Worm (Caenorhabditis elegans): ENCODE data around the gene Y43F8B.28.

Y43F8B.28 gene

DNA sequence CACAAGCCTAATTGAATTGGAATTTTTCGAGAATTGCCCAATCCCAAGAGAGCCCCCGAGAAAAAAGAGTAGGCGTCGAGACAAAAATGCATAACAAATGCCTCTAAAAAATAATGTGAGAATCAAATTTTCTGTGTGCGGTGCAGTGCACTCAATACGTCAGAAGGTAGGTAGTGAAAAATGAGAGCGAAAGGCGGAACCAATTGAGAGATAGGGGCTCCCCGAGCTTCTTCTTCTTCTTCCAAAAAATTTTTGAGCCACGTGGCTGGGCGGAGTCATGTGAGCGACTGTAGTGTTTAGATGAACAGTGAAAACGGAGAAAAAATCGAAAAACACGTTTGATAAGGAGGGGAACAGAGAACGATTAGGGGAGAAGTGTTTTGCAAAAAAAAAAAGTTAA lies 39.5 kb downstream of the Y43F8B.28 start (continued):
- peak; percentile 59 for TF ChIP-seq nhr-71 (tag; optimal IDR thresholded peaks at IDR 0.05)
- no peak for TF ChIP-seq ces-1 (GFP tag; optimal IDR thresholded peaks at IDR 0.05)
- TF ChIP-seq nhr-237 (tag; optimal IDR thresholded peaks at IDR 0.05), result no peak
- no peak for TF ChIP-seq swsn-7 (tag; optimal IDR thresholded peaks at IDR 0.05)
- TF ChIP-seq F16B12.6 (tag; optimal IDR thresholded peaks at IDR 0.05), result no peak
- no peak for TF ChIP-seq mab-9 (GFP tag; IDR thresholded peaks at IDR 0.05)
- no peak for TF ChIP-seq nhr-85 (tag)
- no peak for TF ChIP-seq ceh-88 (GFP tag; IDR thresholded peaks at IDR 0.05)
- TF ChIP-seq lin-13 (GFP tag; optimal IDR thresholded peaks at IDR 0.05), result no peak
- TF ChIP-seq ztf-11 (tag; optimal IDR thresholded peaks at IDR 0.05), result no peak
- no peak for TF ChIP-seq hlh-17 (GFP tag; optimal IDR thresholded peaks at IDR 0.05; ENCODE audit: borderline replicate concordance)
- TF ChIP-seq fkh-4 (tag; optimal IDR thresholded peaks at IDR 0.05; ENCODE audit: borderline replicate concordance), result no peak
- TF ChIP-seq jun-1 (tag; optimal IDR thresholded peaks at IDR 0.05), result no peak
- no peak for TF ChIP-seq snpc-4 (tag; optimal IDR thresholded peaks at IDR 0.05)
- no peak for TF ChIP-seq fkh-10 (GFP tag; optimal IDR thresholded peaks at IDR 0.05)
- TF ChIP-seq unc-62 (GFP tag; optimal IDR thresholded peaks at IDR 0.05), result no peak
- TF ChIP-seq ceh-8 (GFP tag; optimal IDR thresholded peaks at IDR 0.05), result no peak
- no peak for TF ChIP-seq unc-98 (GFP tag; IDR thresholded peaks at IDR 0.05)
- no peak for TF ChIP-seq nhr-76 (tag; optimal IDR thresholded peaks at IDR 0.05)
- TF ChIP-seq egl-13 (tag; optimal IDR thresholded peaks at IDR 0.05), result no peak
- TF ChIP-seq efl-3 (GFP tag; optimal IDR thresholded peaks at IDR 0.05), result no peak
- TF ChIP-seq sptf-1 (tag; optimal IDR thresholded peaks at IDR 0.05), result no peak
- no peak for TF ChIP-seq lin-39 (tag; optimal IDR thresholded peaks at IDR 0.05)
- TF ChIP-seq lin-15B (tag; optimal IDR thresholded peaks at IDR 0.05), result no peak
- no peak for TF ChIP-seq lsy-2 (tag; optimal IDR thresholded peaks at IDR 0.05)
- no peak for TF ChIP-seq nhr-84 (tag; optimal IDR thresholded peaks at IDR 0.05)
- peak; percentile 3 for TF ChIP-seq elt-2 (tag; optimal IDR thresholded peaks at IDR 0.05)
- no peak for TF ChIP-seq nhr-77 (tag; optimal IDR thresholded peaks at IDR 0.05)
- no peak for TF ChIP-seq skn-1 (tag; optimal IDR thresholded peaks at IDR 0.05)
- no peak for TF ChIP-seq efl-1 (optimal IDR thresholded peaks at IDR 0.05)
- TF ChIP-seq efl-1 (GFP tag; optimal IDR thresholded peaks at IDR 0.05 in 1 of 2), result peak in 1 of 2 experiments; percentile 84
- no peak for TF ChIP-seq ama-1 (optimal IDR thresholded peaks at IDR 0.05)
- no peak for TF ChIP-seq C34B4.2 (tag; optimal IDR thresholded peaks at IDR 0.05)
- TF ChIP-seq egl-27 (tag; optimal IDR thresholded peaks at IDR 0.05), result no peak
- no peak for TF ChIP-seq aha-1 (tag; optimal IDR thresholded peaks at IDR 0.05)
- peak in 1 of 2 experiments; percentile 5 for TF ChIP-seq lin-35 (GFP tag; optimal IDR thresholded peaks at IDR 0.05)
- no peak for TF ChIP-seq aly-2 (tag; optimal IDR thresholded peaks at IDR 0.05)
- peak; percentile 43 for TF ChIP-seq fkh-8 (tag; optimal IDR thresholded peaks at IDR 0.05)
- TF ChIP-seq mdl-1 (tag; optimal IDR thresholded peaks at IDR 0.05), result peak in 1 of 2 experiments; percentile 76
- TF ChIP-seq isw-1 (GFP tag; IDR thresholded peaks at IDR 0.05), result no peak
- no peak for TF ChIP-seq sup-37 (GFP tag; optimal IDR thresholded peaks at IDR 0.05)
- no peak for TF ChIP-seq nhr-28 (tag; optimal IDR thresholded peaks at IDR 0.05)
- no peak for TF ChIP-seq irx-1 (tag; optimal IDR thresholded peaks at IDR 0.05)
- TF ChIP-seq lin-14 (GFP tag; optimal IDR thresholded peaks at IDR 0.05), result peak; percentile 67
- no peak for TF ChIP-seq ceh-90 (tag; optimal IDR thresholded peaks at IDR 0.05)
- no peak for TF ChIP-seq elt-3 (tag; optimal IDR thresholded peaks at IDR 0.05)
- TF ChIP-seq nhr-90 (tag; optimal IDR thresholded peaks at IDR 0.05; ENCODE audit: poor library complexity), result no peak
- no peak for TF ChIP-seq unc-130 (tag; optimal IDR thresholded peaks at IDR 0.05)
- no peak for TF ChIP-seq tbx-2 (tag; optimal IDR thresholded peaks at IDR 0.05)
- TF ChIP-seq C04F5.9 (tag; optimal IDR thresholded peaks at IDR 0.05), result no peak
- TF ChIP-seq dsc-1 (tag; optimal IDR thresholded peaks at IDR 0.05), result no peak
- TF ChIP-seq nhr-20 (tag; optimal IDR thresholded peaks at IDR 0.05), result peak; percentile 23
- TF ChIP-seq mep-1 (tag; optimal IDR thresholded peaks at IDR 0.05), result no peak
- TF ChIP-seq tlp-1 (tag; optimal IDR thresholded peaks at IDR 0.05), result no peak
- no peak for TF ChIP-seq snu-23 (GFP tag; optimal IDR thresholded peaks at IDR 0.05)
